Fruit fly (Drosophila melanogaster): ENCODE measurements around the gene IntS11.

- TF ChIP-seq CTCF (optimal IDR thresholded peaks at IDR 0.05), result no peak
- TF ChIP-seq CG8478 (optimal IDR thresholded peaks at IDR 0.05), result no peak
These were observed 12.1 kb downstream of the IntS11 start for dm6 chr3R:29757226-29757625.
